Worm (Caenorhabditis elegans) whole organism, L3 larva: Measurements from ENCODE around the gene cpg-24.

Experiments used
- R02D3.7 ChIP-seq: fragments of 150-350 bp; optimal IDR thresholded peaks from 2 replicates; lab custom pipeline; 2014; ENCODE audit warnings: missing biosample characterization, missing genetic modification characterization
- ZK546.5 ChIP-seq: sonication (generic microtip); optimal IDR thresholded peaks from 2 replicates; lab custom pipeline; 2017; ENCODE audit warnings: missing biosample characterization, missing genetic modification characterization
- aly-2 ChIP-seq: fragments of 150-350 bp; optimal IDR thresholded peaks from 2 replicates; lab custom pipeline; 2014; ENCODE audit warnings: missing biosample characterization, missing genetic modification characterization
- ama-1 ChIP-seq: fragments of 150-350 bp; optimal IDR thresholded peaks from 2 replicates; lab custom pipeline; 2018
- ceh-28 ChIP-seq: fragments of 150-350 bp; optimal IDR thresholded peaks from 2 replicates; lab custom pipeline; 2014; ENCODE audit warnings: missing biosample characterization, missing genetic modification reagents, missing genetic modification characterization
- ceh-82 ChIP-seq: fragments of 150-350 bp; optimal IDR thresholded peaks from 2 replicates; lab custom pipeline; 2014; ENCODE audit warnings: missing biosample characterization, missing genetic modification characterization
- daf-12 ChIP-seq: fragments of 150-350 bp; optimal IDR thresholded peaks from 2 replicates; lab custom pipeline; 2014; ENCODE audit warnings: missing biosample characterization, missing genetic modification reagents, missing genetic modification characterization
- egl-27 ChIP-seq: sonication (generic microtip); optimal IDR thresholded peaks from 4 replicates; lab custom pipeline; 2017; ENCODE audit warnings: missing biosample characterization, missing genetic modification reagents, missing genetic modification characterization
- egl-5 ChIP-seq: fragments of 150-350 bp; optimal IDR thresholded peaks from 2 replicates; lab custom pipeline; 2017; ENCODE audit warnings: missing biosample characterization, missing genetic modification reagents, missing genetic modification characterization, inconsistent platforms
- elt-1 ChIP-seq: fragments of 150-350 bp; optimal IDR thresholded peaks from 2 replicates; lab custom pipeline; 2014; ENCODE audit warnings: missing biosample characterization, missing genetic modification characterization
- elt-2 ChIP-seq: sonication (generic microtip); optimal IDR thresholded peaks from 2 replicates; lab custom pipeline; 2016; ENCODE audit warnings: missing genetic modification reagents, mild to moderate bottlenecking, missing genetic modification characterization, missing compliant biosample characterization
- elt-3 ChIP-seq, 3 experiments: fragments of 150-350 bp in 1 of 3; sonication (generic microtip) in 2 of 3; optimal IDR thresholded peaks; 2 replicates in 2 of 3; 4 replicates in 1 of 3; lab custom pipeline; 2014 to 2017; ENCODE audit warnings: missing biosample characterization in 3 of 3, missing genetic modification characterization in 3 of 3
- eor-1 ChIP-seq, 2 experiments: fragments of 150-350 bp; optimal IDR thresholded peaks; 2 replicates each; lab custom pipeline; 2014 to 2018; ENCODE audit warnings: missing biosample characterization in 2 of 2, missing genetic modification characterization in 2 of 2
- fkh-10 ChIP-seq: sonication (generic microtip); optimal IDR thresholded peaks from 2 replicates; lab custom pipeline; 2017; ENCODE audit warnings: missing biosample characterization, missing genetic modification reagents, missing genetic modification characterization
- fkh-2 ChIP-seq: fragments of 150-350 bp; optimal IDR thresholded peaks from 2 replicates; lab custom pipeline; 2014; ENCODE audit warnings: missing biosample characterization, missing genetic modification reagents, missing genetic modification characterization
- fos-1 ChIP-seq: fragments of 150-350 bp; optimal IDR thresholded peaks from 2 replicates; lab custom pipeline; 2014; ENCODE audit warnings: missing biosample characterization, missing genetic modification characterization
- hmg-11 ChIP-seq: sonication (generic microtip); optimal IDR thresholded peaks from 2 replicates; lab custom pipeline; 2016; ENCODE audit warnings: missing genetic modification characterization, missing compliant biosample characterization
- jun-1 ChIP-seq: fragments of 150-350 bp; optimal IDR thresholded peaks from 2 replicates; lab custom pipeline; 2014; ENCODE audit warnings: missing biosample characterization, missing genetic modification reagents, missing genetic modification characterization
- lin-15B ChIP-seq: fragments of 150-350 bp; optimal IDR thresholded peaks from 2 replicates; lab custom pipeline; 2014; ENCODE audit warnings: missing biosample characterization, missing genetic modification characterization
- lin-39 ChIP-seq: fragments of 150-350 bp; optimal IDR thresholded peaks from 2 replicates; lab custom pipeline; 2018; ENCODE audit warnings: missing biosample characterization, missing genetic modification reagents, missing genetic modification characterization
- lsy-12 ChIP-seq: sonication (generic microtip); optimal IDR thresholded peaks from 2 replicates; lab custom pipeline; 2016; ENCODE audit warnings: mild to moderate bottlenecking, missing genetic modification characterization, missing compliant biosample characterization
- mdl-1 ChIP-seq: fragments of 150-350 bp; optimal IDR thresholded peaks from 2 replicates; lab custom pipeline; 2014; ENCODE audit warnings: missing biosample characterization, missing genetic modification characterization
- mml-1 ChIP-seq: fragments of 150-350 bp; sonication (generic microtip); optimal IDR thresholded peaks from 3 replicates; lab custom pipeline; 2014; ENCODE audit warnings: missing biosample characterization, missing genetic modification characterization
- nfya-1 ChIP-seq: sonication (generic microtip); optimal IDR thresholded peaks from 2 replicates; lab custom pipeline; 2017; ENCODE audit warnings: missing genetic modification characterization, mild to moderate bottlenecking, missing compliant biosample characterization, antibody characterized with exemption, moderate library complexity; ENCODE audit not compliant: insufficient read depth
- nhr-11 ChIP-seq: fragments of 150-350 bp; optimal IDR thresholded peaks from 2 replicates; lab custom pipeline; 2014; ENCODE audit warnings: missing biosample characterization, missing genetic modification characterization
- nhr-12 ChIP-seq: fragments of 150-350 bp; optimal IDR thresholded peaks from 2 replicates; lab custom pipeline; 2014; ENCODE audit warnings: missing biosample characterization, missing genetic modification characterization
- nhr-23 ChIP-seq: fragments of 150-350 bp; optimal IDR thresholded peaks from 2 replicates; lab custom pipeline; 2014; ENCODE audit warnings: missing biosample characterization, missing genetic modification reagents, missing genetic modification characterization
- nhr-237 ChIP-seq: fragments of 150-350 bp; optimal IDR thresholded peaks from 2 replicates; lab custom pipeline; 2014; ENCODE audit warnings: missing biosample characterization, missing genetic modification characterization
- nhr-25 ChIP-seq: sonication (generic microtip); optimal IDR thresholded peaks from 2 replicates; lab custom pipeline; 2017; ENCODE audit warnings: missing biosample characterization, missing genetic modification characterization
- nhr-28 ChIP-seq: fragments of 150-350 bp; optimal IDR thresholded peaks from 2 replicates; lab custom pipeline; 2014; ENCODE audit warnings: missing biosample characterization, missing genetic modification characterization
- nhr-43 ChIP-seq: sonication (generic microtip); optimal IDR thresholded peaks from 2 replicates; lab custom pipeline; 2016; ENCODE audit warnings: mild to moderate bottlenecking, missing genetic modification characterization, missing compliant biosample characterization; ENCODE audit not compliant: poor library complexity, severe bottlenecking
- nhr-67 ChIP-seq: fragments of 150-350 bp; optimal IDR thresholded peaks from 2 replicates; lab custom pipeline; 2014; ENCODE audit warnings: missing biosample characterization, missing genetic modification characterization
- nhr-76 ChIP-seq: fragments of 150-350 bp; sonication (generic microtip); optimal IDR thresholded peaks from 5 replicates; lab custom pipeline; 2014; ENCODE audit warnings: missing biosample characterization, missing genetic modification characterization
- nhr-77 ChIP-seq: fragments of 150-350 bp; optimal IDR thresholded peaks from 2 replicates; lab custom pipeline; 2014; ENCODE audit warnings: missing biosample characterization, missing genetic modification characterization
- pha-4 ChIP-seq: fragments of 150-350 bp; optimal IDR thresholded peaks from 2 replicates; lab custom pipeline; 2014; ENCODE audit warnings: missing biosample characterization, missing genetic modification reagents, missing genetic modification characterization
- pqm-1 ChIP-seq: fragments of 150-350 bp; optimal IDR thresholded peaks from 2 replicates; lab custom pipeline; 2017; ENCODE audit warnings: missing biosample characterization, missing genetic modification characterization, inconsistent platforms
- sea-2 ChIP-seq: fragments of 150-350 bp; sonication (generic microtip); optimal IDR thresholded peaks from 4 replicates; lab custom pipeline; 2014; ENCODE audit warnings: missing biosample characterization, missing genetic modification reagents, missing genetic modification characterization
- skn-1 ChIP-seq: fragments of 150-350 bp; optimal IDR thresholded peaks from 2 replicates; lab custom pipeline; 2014; ENCODE audit warnings: missing biosample characterization, missing genetic modification characterization
- snpc-4 ChIP-seq: fragments of 150-350 bp; optimal IDR thresholded peaks from 2 replicates; lab custom pipeline; 2014; ENCODE audit warnings: missing biosample characterization, missing genetic modification characterization
- unc-39 ChIP-seq: sonication (generic microtip); optimal IDR thresholded peaks from 4 replicates; lab custom pipeline; 2017; ENCODE audit warnings: missing biosample characterization, missing genetic modification characterization
- unc-62 ChIP-seq: fragments of 150-350 bp; sonication (generic microtip); optimal IDR thresholded peaks from 4 replicates; lab custom pipeline; 2014; ENCODE audit warnings: missing biosample characterization, missing genetic modification reagents, missing genetic modification characterization
- ztf-11 ChIP-seq: fragments of 150-350 bp; optimal IDR thresholded peaks from 2 replicates; lab custom pipeline; 2014; ENCODE audit warnings: missing biosample characterization, missing genetic modification characterization

cpg-24 gene

DNA sequence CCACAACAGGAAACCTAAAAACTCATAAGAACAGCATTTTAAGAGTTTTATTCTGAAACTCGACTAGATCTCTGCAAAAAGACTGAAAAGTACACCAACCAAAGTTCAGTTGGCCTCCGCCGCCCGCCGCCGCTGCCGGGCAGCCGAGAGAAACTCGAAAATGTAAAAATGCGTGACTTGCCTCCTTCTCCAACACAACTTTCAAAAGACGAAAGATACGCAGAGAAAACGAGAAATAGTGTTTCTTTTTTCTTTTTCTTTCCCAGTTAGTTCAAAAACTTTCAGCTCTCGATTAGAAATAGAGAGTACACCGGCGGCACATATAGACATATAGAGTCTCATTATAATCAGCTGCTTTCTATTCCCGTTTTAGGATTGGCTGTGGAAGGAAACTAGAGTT is 18.0 kb downstream of the cpg-24 start:
- TF ChIP-seq fkh-2 (tag; lab: Kevin White, UChicago): no peak
- no peak for TF ChIP-seq aly-2 (tag; lab: Kevin White, UChicago)
- no peak for TF ChIP-seq ceh-28 (tag; lab: Kevin White, UChicago)
- no peak for TF ChIP-seq unc-62 (GFP tag; lab: Kevin White, UChicago)
- TF ChIP-seq sea-2 (GFP tag; lab: Kevin White, UChicago): no peak
- TF ChIP-seq R02D3.7 (tag; lab: Kevin White, UChicago): no peak
- no peak for TF ChIP-seq fkh-10 (GFP tag; lab: Kevin White, UChicago)
- peak; percentile 53 for TF ChIP-seq hmg-11 (tag; lab: Kevin White, UChicago)
- no peak for TF ChIP-seq mml-1
- no peak for TF ChIP-seq nhr-43
- no peak for TF ChIP-seq egl-5
- no peak for TF ChIP-seq nhr-25 (tag; lab: Kevin White, UChicago)
- peak; percentile 55 for TF ChIP-seq lin-39 (tag; lab: Kevin White, UChicago)
- TF ChIP-seq fos-1: no peak
- peak; percentile 62 for TF ChIP-seq pha-4
- TF ChIP-seq ztf-11 (tag; lab: Kevin White, UChicago): no peak
- no peak for TF ChIP-seq lsy-12 (tag; lab: Kevin White, UChicago)
- no peak for TF ChIP-seq mdl-1
- no peak for TF ChIP-seq elt-3 (tag; optimal IDR thresholded peaks at IDR 0.05; lab: Kevin White, UChicago)
- peak; percentile 29 for TF ChIP-seq lin-15B (tag; lab: Kevin White, UChicago)
- TF ChIP-seq eor-1 (tag; optimal IDR thresholded peaks at IDR 0.05; lab: Kevin White, UChicago): no peak
- no peak for TF ChIP-seq nhr-77 (tag; lab: Kevin White, UChicago)
- no peak for TF ChIP-seq nhr-67 (tag; lab: Kevin White, UChicago)
- TF ChIP-seq ceh-82 (tag; lab: Kevin White, UChicago): no peak
- TF ChIP-seq elt-1: no peak
- TF ChIP-seq unc-39 (tag; lab: Kevin White, UChicago): no peak
- TF ChIP-seq snpc-4: no peak
- peak; percentile 11 for TF ChIP-seq nfya-1
- peak; percentile 74 for TF ChIP-seq skn-1 (tag; lab: Kevin White, UChicago)
- TF ChIP-seq nhr-11 (tag; lab: Kevin White, UChicago): no peak
- TF ChIP-seq elt-2: peak; percentile 41
- TF ChIP-seq nhr-28 (tag; lab: Kevin White, UChicago): no peak
- peak; percentile 61 for TF ChIP-seq jun-1
- no peak for TF ChIP-seq ama-1 (lab: Kevin White, UChicago)
- TF ChIP-seq nhr-237 (tag; lab: Kevin White, UChicago): no peak
- no peak for TF ChIP-seq nhr-76 (tag; lab: Kevin White, UChicago)
- TF ChIP-seq ZK546.5 (tag; lab: Kevin White, UChicago): no peak
- no peak for TF ChIP-seq egl-27 (tag; lab: Kevin White, UChicago)
- TF ChIP-seq daf-12 (tag; lab: Kevin White, UChicago): no peak
- TF ChIP-seq pqm-1 (tag; lab: Kevin White, UChicago): peak; percentile 5
- TF ChIP-seq nhr-23 (tag; lab: Kevin White, UChicago): no peak

DNA sequence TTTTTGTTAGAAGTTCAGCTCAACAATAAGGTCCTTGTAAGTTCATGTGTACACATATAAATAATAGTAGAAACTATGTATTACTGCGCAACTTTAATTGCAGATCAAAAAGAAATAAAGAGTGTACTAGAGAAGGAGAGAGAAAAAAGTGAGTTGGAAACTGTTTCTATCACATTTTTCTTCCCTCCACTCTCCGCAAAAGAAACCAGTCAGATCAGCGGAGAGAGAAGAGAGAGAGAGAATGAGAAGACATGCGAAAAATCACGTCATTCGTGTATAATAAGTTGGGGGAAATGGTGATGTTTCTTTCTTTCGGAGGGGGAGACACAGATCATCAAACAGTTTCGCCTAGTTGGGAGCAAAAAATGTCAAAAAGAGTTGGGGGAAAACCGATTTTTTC is 23.6 kb downstream of the cpg-24 start:
- TF ChIP-seq nhr-12 (no peak), nhr-23 (tag; lab: Kevin White, UChicago) (peak; percentile 61), eor-1 (tag; optimal IDR thresholded peaks at IDR 0.05; lab: Kevin White, UChicago) (no peak), lin-15B (tag; lab: Kevin White, UChicago) (no peak), nhr-77 (tag; lab: Kevin White, UChicago) (no peak), pha-4 (peak; percentile 67), nhr-25 (tag; lab: Kevin White, UChicago) (peak; percentile 79), nhr-11 (tag; lab: Kevin White, UChicago) (no peak), jun-1 (peak; percentile 5), nhr-43 (peak; percentile 2), lsy-12 (tag; lab: Kevin White, UChicago) (no peak), elt-2 (peak; percentile 42), fkh-10 (GFP tag; lab: Kevin White, UChicago) (no peak), ceh-28 (tag; lab: Kevin White, UChicago) (no peak), nfya-1 (peak; percentile 43), hmg-11 (tag; lab: Kevin White, UChicago) (no peak)
